Worm (Caenorhabditis elegans) whole organism, mixed stage, embryonic: Measurements from ENCODE around the gene rop-1.

Experiments
- ceh-43 ChIP-seq: fragments of 200-800 bp; sonication (Bioruptor generic); optimal IDR thresholded peaks from 2 replicates; lab custom pipeline; 2018; ENCODE audit warnings: mild to moderate bottlenecking, missing genetic modification characterization, moderate library complexity, missing compliant biosample characterization
- ceh-83 ChIP-seq: fragments of 200-800 bp; sonication (Bioruptor generic); optimal IDR thresholded peaks from 2 replicates; lab custom pipeline; 2018; ENCODE audit warnings: mild to moderate bottlenecking, missing genetic modification characterization, missing compliant biosample characterization
- cnd-1 ChIP-seq: fragments of 200-800 bp; sonication (Bioruptor generic); optimal IDR thresholded peaks from 2 replicates; lab custom pipeline; 2018; ENCODE audit warnings: mild to moderate bottlenecking, missing genetic modification characterization, missing compliant biosample characterization
- drap-1 ChIP-seq: fragments of 200-800 bp; sonication (Bioruptor generic); optimal IDR thresholded peaks from 3 replicates; lab custom pipeline; 2018; ENCODE audit warnings: mild to moderate bottlenecking, missing genetic modification characterization, missing compliant biosample characterization
- flh-1 ChIP-seq: fragments of 200-800 bp; sonication (Bioruptor generic); optimal IDR thresholded peaks from 2 replicates; lab custom pipeline; 2018; ENCODE audit warnings: mild to moderate bottlenecking, missing genetic modification characterization, moderate library complexity, missing compliant biosample characterization
- lin-32 ChIP-seq: fragments of 200-800 bp; sonication (Bioruptor generic); optimal IDR thresholded peaks from 2 replicates; lab custom pipeline; 2018; ENCODE audit warnings: mild to moderate bottlenecking, missing genetic modification characterization, missing compliant biosample characterization
- mab-5 ChIP-seq: fragments of 150-350 bp; optimal IDR thresholded peaks from 2 replicates; lab custom pipeline; 2014; ENCODE audit warnings: missing biosample characterization, missing genetic modification characterization
- nhr-2 ChIP-seq: fragments of 150-350 bp; optimal IDR thresholded peaks from 2 replicates; lab custom pipeline; 2014; ENCODE audit warnings: missing biosample characterization, missing genetic modification characterization
- nhr-237 ChIP-seq: fragments of 150-350 bp; optimal IDR thresholded peaks from 2 replicates; lab custom pipeline; 2014; ENCODE audit warnings: missing biosample characterization, missing genetic modification characterization
- nhr-28 ChIP-seq: fragments of 150-350 bp; optimal IDR thresholded peaks from 2 replicates; lab custom pipeline; 2014; ENCODE audit warnings: missing biosample characterization, missing genetic modification characterization
- pha-4 ChIP-seq: fragments of 150-350 bp; optimal IDR thresholded peaks from 2 replicates; lab custom pipeline; 2018; ENCODE audit warnings: missing biosample characterization, missing genetic modification reagents, missing genetic modification characterization
- unc-62 ChIP-seq: fragments of 150-350 bp; optimal IDR thresholded peaks from 2 replicates; lab custom pipeline; 2014; ENCODE audit warnings: missing biosample characterization, missing genetic modification reagents, missing genetic modification characterization
- ztf-11 ChIP-seq: fragments of 150-350 bp; optimal IDR thresholded peaks from 2 replicates; lab custom pipeline; 2014; ENCODE audit warnings: missing biosample characterization, missing genetic modification characterization

DNA sequence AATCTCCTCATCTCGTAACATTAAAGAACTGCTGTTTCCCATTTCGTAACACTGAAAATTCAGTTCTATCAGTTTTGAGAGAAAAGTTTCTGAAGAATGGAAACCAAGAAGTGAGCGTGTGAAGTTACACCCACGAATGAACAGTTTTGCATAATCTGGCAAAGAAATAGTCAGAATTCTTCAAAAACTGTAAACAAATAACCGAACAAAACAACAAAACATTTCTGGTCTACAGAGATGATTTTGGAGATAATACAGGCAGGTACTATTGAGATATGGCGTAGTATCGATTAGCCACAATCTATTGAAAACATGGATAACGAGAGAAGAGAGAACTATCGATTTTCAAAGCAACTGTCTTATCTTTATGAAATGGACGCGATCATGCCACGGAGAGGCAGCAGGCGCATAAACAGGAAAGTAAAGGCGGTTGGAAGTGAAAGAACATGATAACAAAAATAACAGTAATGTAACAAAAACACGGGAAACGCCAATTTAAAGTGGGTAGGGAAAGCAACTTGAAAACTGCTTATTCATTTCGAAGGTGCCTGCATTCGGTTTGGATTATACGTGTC lies 51.3 kb downstream of the rop-1 start, which contains the start of gene chpf-1:
- TF ChIP-seq pha-4 (tag; lab: Kevin White, UChicago) (no peak), cnd-1 (tag; lab: Kevin White, UChicago) (no peak), unc-62 (no peak), drap-1 (GFP tag; lab: Kevin White, UChicago) (no peak), nhr-237 (tag; lab: Kevin White, UChicago) (no peak), ceh-43 (GFP tag; lab: Kevin White, UChicago) (no peak), nhr-2 (tag; lab: Kevin White, UChicago) (no peak), lin-32 (no peak), ztf-11 (tag; lab: Kevin White, UChicago) (no peak), flh-1 (no peak), mab-5 (tag; lab: Kevin White, UChicago) (no peak), nhr-28 (tag; lab: Kevin White, UChicago) (no peak), ceh-83 (GFP tag; lab: Kevin White, UChicago) (no peak)
